Fruit fly (Drosophila melanogaster) whole organism, pupa: ENCODE results near the gene gd.

Source experiments
- CG14655 ChIP-seq: fragments of 200-800 bp; sonication (Bioruptor generic); optimal IDR thresholded peaks from 3 replicates; lab custom pipeline; 2017; ENCODE audit warnings: mild to moderate bottlenecking, missing biosample characterization, missing genetic modification reagents, missing genetic modification characterization
- CG15710 ChIP-seq: fragments of 200-800 bp; sonication (Bioruptor generic); optimal IDR thresholded peaks from 2 replicates; lab custom pipeline; 2018; ENCODE audit warnings: missing biosample characterization, mild to moderate bottlenecking, missing genetic modification characterization, moderate library complexity
- CG17806 ChIP-seq: fragments of 200-800 bp; sonication (Bioruptor generic); optimal IDR thresholded peaks from 2 replicates; lab custom pipeline; 2018; ENCODE audit warnings: missing biosample characterization, mild to moderate bottlenecking, missing genetic modification characterization, moderate library complexity
- D1 ChIP-seq: fragments of 200-800 bp; sonication (Bioruptor generic); optimal IDR thresholded peaks from 2 replicates; lab custom pipeline; 2018; ENCODE audit warnings: missing biosample characterization, mild to moderate bottlenecking, missing genetic modification characterization, moderate library complexity
- Snoo ChIP-seq: fragments of 200-800 bp; sonication (Bioruptor generic); optimal IDR thresholded peaks from 3 replicates; lab custom pipeline; 2017; ENCODE audit warnings: missing biosample characterization, mild to moderate bottlenecking, missing genetic modification characterization, inconsistent platforms
- fd96Ca ChIP-seq: fragments of 200-800 bp; sonication (Bioruptor generic); IDR thresholded peaks from 3 replicates; pipeline ENCODE4 v1.3.6; 2022; ENCODE audit warnings: missing biosample characterization, missing genetic modification characterization

DNA sequence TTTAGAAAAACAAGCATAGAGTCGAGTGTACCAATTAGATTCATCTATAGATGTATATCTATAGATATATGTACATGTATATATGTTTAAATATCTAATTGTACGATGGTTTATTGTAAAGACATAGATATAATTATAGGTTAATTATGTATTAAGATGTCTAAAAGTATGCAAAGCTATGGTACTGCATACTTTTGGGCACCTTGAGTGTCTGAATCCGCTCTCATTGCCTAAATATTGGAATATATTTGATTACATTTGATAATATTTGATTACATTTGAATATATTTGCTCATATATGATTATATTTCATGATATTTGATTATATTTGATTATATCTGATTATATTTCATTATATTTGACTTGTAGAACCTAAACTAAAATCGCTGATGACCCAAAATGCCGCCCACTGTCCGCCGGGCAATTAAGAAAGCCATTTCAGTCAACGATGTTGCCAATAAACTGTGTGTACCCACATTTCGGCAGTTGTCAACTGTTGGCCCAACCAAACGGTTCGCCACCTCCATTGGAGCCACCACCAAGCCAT, 44.6 kb upstream of the gd start, which contains the start of gene Cyp318a1:
- TF ChIP-seq Snoo (tag; lab: Kevin White, UChicago) (no peak), CG14655 (GFP tag; lab: Kevin White, UChicago) (no peak), CG15710 (tag; lab: Kevin White, UChicago) (no peak), fd96Ca (GFP tag; lab: Robert Waterston, UW) (no peak), D1 (no peak), CG17806 (tag; lab: Kevin White, UChicago) (no peak)
